Worm (Caenorhabditis elegans): ENCODE data around the gene ubh-4.

ubh-4 gene

ce11 chrII:8039416-8039815 is at the start of gene ubh-4, which contains the start of gene algn-6:
TSS of gene ubh-4 (minus strand) at chrII:8039597.
TSS of gene algn-6 (plus strand) at chrII:8039802.
- TF ChIP-seq ceh-14 (tag; optimal IDR thresholded peaks at IDR 0.05), result peak; percentile 5
- no peak for TF ChIP-seq lim-6 (tag; optimal IDR thresholded peaks at IDR 0.05)
- TF ChIP-seq ttx-3 (tag; optimal IDR thresholded peaks at IDR 0.05), result no peak
- no peak for TF ChIP-seq unc-55 (GFP tag; optimal IDR thresholded peaks at IDR 0.05)
- no peak for TF ChIP-seq dmd-4 (tag; optimal IDR thresholded peaks at IDR 0.05; ENCODE audit: borderline replicate concordance)
- TF ChIP-seq ztf-16 (tag; optimal IDR thresholded peaks at IDR 0.05), result peak; percentile 47
- peak; percentile 84 for TF ChIP-seq ceh-31 (tag; optimal IDR thresholded peaks at IDR 0.05)
- no peak for TF ChIP-seq ceh-19 (GFP tag; optimal IDR thresholded peaks at IDR 0.05)
- peak; percentile 56 for TF ChIP-seq unc-42 (tag; optimal IDR thresholded peaks at IDR 0.05)
- no peak for TF ChIP-seq hlh-15 (tag; optimal IDR thresholded peaks at IDR 0.05)
- peak; percentile 30 for TF ChIP-seq ref-2 (tag; optimal IDR thresholded peaks at IDR 0.05)
- peak; percentile 2 for TF ChIP-seq hlh-8 (tag; optimal IDR thresholded peaks at IDR 0.05)
- no peak for TF ChIP-seq ahr-1 (tag; optimal IDR thresholded peaks at IDR 0.05)
- TF ChIP-seq tbx-7 (tag; optimal IDR thresholded peaks at IDR 0.05), result peak; percentile 42
- no peak for TF ChIP-seq ets-4 (tag; optimal IDR thresholded peaks at IDR 0.05)
- peak; percentile 67 for TF ChIP-seq C08G9.2 (tag; optimal IDR thresholded peaks at IDR 0.05)
- TF ChIP-seq sox-2 (GFP tag; IDR thresholded peaks at IDR 0.05), result no peak
- TF ChIP-seq zip-5 (tag; optimal IDR thresholded peaks at IDR 0.05), result peak; percentile 65
- no peak for TF ChIP-seq hlh-30 (tag; optimal IDR thresholded peaks at IDR 0.05; ENCODE audit: insufficient read depth)
- no peak for TF ChIP-seq lin-11 (tag; optimal IDR thresholded peaks at IDR 0.05)
- no peak for TF ChIP-seq ceh-48 (tag; optimal IDR thresholded peaks at IDR 0.05)
- TF ChIP-seq hlh-13 (GFP tag; optimal IDR thresholded peaks at IDR 0.05), result no peak
- TF ChIP-seq madf-2 (tag; optimal IDR thresholded peaks at IDR 0.05), result no peak
- no peak for TF ChIP-seq hlh-6 (tag; optimal IDR thresholded peaks at IDR 0.05)
- TF ChIP-seq elt-2 (tag; optimal IDR thresholded peaks at IDR 0.05), result peak; percentile 35
- peak; percentile 70 for TF ChIP-seq ceh-2 (tag; optimal IDR thresholded peaks at IDR 0.05)
- TF ChIP-seq nfya-1 (tag; optimal IDR thresholded peaks at IDR 0.05), result peak; percentile 21
- TF ChIP-seq tbx-2 (tag; optimal IDR thresholded peaks at IDR 0.05), result peak; percentile 48

ce11 chrII:8086803-8087202 is 47.4 kb upstream of the ubh-4 start, which contains the start of gene K02C4.3:
TSS of gene K02C4.3 (minus strand) at chrII:8086853.
- TF ChIP-seq zip-5 (tag; optimal IDR thresholded peaks at IDR 0.05) (no peak), elt-2 (tag; optimal IDR thresholded peaks at IDR 0.05) (peak; percentile 0), nfya-1 (tag; optimal IDR thresholded peaks at IDR 0.05) (peak; percentile 23), ceh-31 (tag; optimal IDR thresholded peaks at IDR 0.05) (peak; percentile 25), ceh-19 (GFP tag; optimal IDR thresholded peaks at IDR 0.05) (no peak), ahr-1 (tag; optimal IDR thresholded peaks at IDR 0.05) (no peak), che-1 (tag; optimal IDR thresholded peaks at IDR 0.05) (no peak), unc-42 (tag; optimal IDR thresholded peaks at IDR 0.05) (peak; percentile 43), npax-4 (tag; optimal IDR thresholded peaks at IDR 0.05) (no peak)

- TF ChIP-seq ttx-3 (tag; optimal IDR thresholded peaks at IDR 0.05) (no peak), ceh-48 (tag; optimal IDR thresholded peaks at IDR 0.05) (no peak), hlh-15 (tag; optimal IDR thresholded peaks at IDR 0.05) (no peak), hlh-30 (tag; optimal IDR thresholded peaks at IDR 0.05; ENCODE audit: insufficient read depth) (no peak), tbx-7 (tag; optimal IDR thresholded peaks at IDR 0.05) (no peak), nfya-1 (tag; optimal IDR thresholded peaks at IDR 0.05) (no peak), ceh-2 (tag; optimal IDR thresholded peaks at IDR 0.05) (no peak), pat-9 (tag; optimal IDR thresholded peaks at IDR 0.05) (no peak), ceh-30 (tag; optimal IDR thresholded peaks at IDR 0.05) (no peak), ceh-18 (tag; optimal IDR thresholded peaks at IDR 0.05) (no peak), madf-2 (tag; optimal IDR thresholded peaks at IDR 0.05) (no peak)
Measured at ce11 chrII:8078041-8078440, 38.6 kb upstream of the ubh-4 start, which contains the start of gene K02C4.5. TSS of gene K02C4.5 (plus strand) at chrII:8078435.

ce11 chrII:8075324-8075810 is 36.0 kb upstream of the ubh-4 start, which contains the start of gene K02C4.2:
TSS of gene K02C4.2 (plus strand) at chrII:8075760.
- TF ChIP-seq hlh-13 (GFP tag; optimal IDR thresholded peaks at IDR 0.05) (peak; percentile 57), unc-42 (tag; optimal IDR thresholded peaks at IDR 0.05) (no peak), ref-2 (tag; optimal IDR thresholded peaks at IDR 0.05) (peak; percentile 59), tbx-7 (tag; optimal IDR thresholded peaks at IDR 0.05) (peak; percentile 9), ceh-45 (GFP tag; IDR thresholded peaks at IDR 0.05) (0 out of 2 replicates have a peak, but pooled peaks have one; percentile 30), pqm-1 (tag; optimal IDR thresholded peaks at IDR 0.05) (no peak), dmd-4 (tag; optimal IDR thresholded peaks at IDR 0.05; ENCODE audit: borderline replicate concordance) (no peak), ztf-16 (tag; optimal IDR thresholded peaks at IDR 0.05) (peak; percentile 67), sdc-2 (tag; optimal IDR thresholded peaks at IDR 0.05) (no peak), lim-6 (tag; optimal IDR thresholded peaks at IDR 0.05) (no peak), T23F11.4 (GFP tag; optimal IDR thresholded peaks at IDR 0.05) (peak; percentile 45), ceh-18 (tag; optimal IDR thresholded peaks at IDR 0.05) (peak; percentile 57), npax-4 (tag; optimal IDR thresholded peaks at IDR 0.05) (peak; percentile 18), fkh-6 (tag; optimal IDR thresholded peaks at IDR 0.05) (peak; percentile 46), unc-86 (tag; optimal IDR thresholded peaks at IDR 0.05) (peak; percentile 37), nhr-232 (tag; optimal IDR thresholded peaks at IDR 0.05) (peak; percentile 64), tbx-2 (tag; optimal IDR thresholded peaks at IDR 0.05) (peak; percentile 73), elt-2 (tag; optimal IDR thresholded peaks at IDR 0.05) (peak; percentile 82), ceh-2 (tag; optimal IDR thresholded peaks at IDR 0.05) (peak; percentile 6), eyg-1 (tag; optimal IDR thresholded peaks at IDR 0.05) (peak; percentile 52), madf-2 (tag; optimal IDR thresholded peaks at IDR 0.05) (no peak), ceh-30 (tag; optimal IDR thresholded peaks at IDR 0.05) (no peak), ceh-48 (tag; optimal IDR thresholded peaks at IDR 0.05) (peak; percentile 17), pha-4 (tag; optimal IDR thresholded peaks at IDR 0.05) (no peak), ceh-14 (tag; optimal IDR thresholded peaks at IDR 0.05) (peak; percentile 40)

All from whole organism, late embryonic.